Fruit fly (Drosophila melanogaster) whole organism, embryonic: ENCODE results near the gene CG14395.
A peak's percentile ranks its signal among the peaks of the same experiment; 100 is the strongest.

Source experiments
- Ada2b ChIP-seq: fragments of 200-800 bp; sonication (Bioruptor generic); IDR thresholded peaks from 2 replicates; pipeline ENCODE4 v1.3.6; 2022; ENCODE audit warnings: missing biosample characterization, missing genetic modification characterization
- Blimp-1 ChIP-seq: fragments of 200-800 bp; sonication (Bioruptor generic); optimal IDR thresholded peaks from 3 replicates; lab custom pipeline; 2018; ENCODE audit warnings: missing biosample characterization, missing genetic modification characterization, mild to moderate bottlenecking, moderate library complexity, missing genetic modification reagents
- CG10979 ChIP-seq: fragments of 200-800 bp; sonication (Bioruptor generic); optimal IDR thresholded peaks from 2 replicates; lab custom pipeline; 2018; ENCODE audit warnings: missing biosample characterization, mild to moderate bottlenecking, missing genetic modification characterization, moderate library complexity
- CG11085 ChIP-seq: fragments of 200-800 bp; sonication (Bioruptor generic); IDR thresholded peaks from 2 replicates; pipeline ENCODE4 v1.3.6; 2022; ENCODE audit warnings: missing biosample characterization, missing genetic modification characterization
- CG12071 ChIP-seq: fragments of 200-800 bp; sonication (Bioruptor generic); optimal IDR thresholded peaks from 3 replicates; lab custom pipeline; 2018; ENCODE audit warnings: missing biosample characterization, mild to moderate bottlenecking, missing genetic modification characterization
- CG12659 ChIP-seq: fragments of 200-800 bp; sonication (Bioruptor generic); optimal IDR thresholded peaks from 3 replicates; lab custom pipeline; 2017; ENCODE audit warnings: mild to moderate bottlenecking, missing biosample characterization, missing genetic modification reagents, missing genetic modification characterization
- CG15479 ChIP-seq: fragments of 200-800 bp; sonication (Bioruptor generic); optimal IDR thresholded peaks from 3 replicates; lab custom pipeline; 2019; ENCODE audit warnings: missing biosample characterization, mild to moderate bottlenecking, missing genetic modification characterization, moderate library complexity
- CG1602 ChIP-seq: fragments of 200-800 bp; sonication (Bioruptor generic); optimal IDR thresholded peaks from 3 replicates; lab custom pipeline; 2016; ENCODE audit warnings: missing biosample characterization, missing genetic modification characterization
- CG18262 ChIP-seq: fragments of 200-800 bp; optimal IDR thresholded peaks from 3 replicates; lab custom pipeline; 2019; ENCODE audit warnings: missing biosample characterization, mild to moderate bottlenecking, missing genetic modification characterization, moderate library complexity
- CG2199 ChIP-seq: fragments of 200-800 bp; sonication (Bioruptor generic); IDR thresholded peaks from 3 replicates; pipeline ENCODE4 v1.3.6; 2022; ENCODE audit warnings: missing biosample characterization, missing genetic modification characterization
- CG33213 ChIP-seq: fragments of 200-800 bp; sonication (Bioruptor generic); optimal IDR thresholded peaks from 3 replicates; lab custom pipeline; 2016; ENCODE audit warnings: missing biosample characterization, missing genetic modification characterization
- CG3407 ChIP-seq: fragments of 200-800 bp; sonication (Bioruptor generic); optimal IDR thresholded peaks from 2 replicates; lab custom pipeline; 2018; ENCODE audit warnings: missing biosample characterization, mild to moderate bottlenecking, missing genetic modification characterization
- CG3726 ChIP-seq: fragments of 200-800 bp; sonication (Bioruptor generic); IDR thresholded peaks from 3 replicates; pipeline ENCODE4, ENCODE4 v1.3.6; 2022; ENCODE audit warnings: missing biosample characterization, missing genetic modification characterization
- CG4360 ChIP-seq: fragments of 200-800 bp; sonication (Bioruptor generic); IDR thresholded peaks from 2 replicates; pipeline ENCODE4 v1.3.6; 2022; ENCODE audit warnings: missing biosample characterization, missing genetic modification characterization
- CG6813 ChIP-seq: fragments of 200-800 bp; sonication (Bioruptor generic); optimal IDR thresholded peaks from 2 replicates; lab custom pipeline; 2017; ENCODE audit warnings: missing biosample characterization, missing genetic modification characterization, mild to moderate bottlenecking, moderate library complexity, missing genetic modification reagents
- CG8281 ChIP-seq: fragments of 200-800 bp; sonication (Bioruptor generic); optimal IDR thresholded peaks from 2 replicates; lab custom pipeline; 2018; ENCODE audit warnings: missing biosample characterization, mild to moderate bottlenecking, missing genetic modification characterization, moderate library complexity
- Drgx ChIP-seq: fragments of 200-800 bp; sonication (Bioruptor generic); IDR thresholded peaks from 2 replicates; pipeline ENCODE4 v1.3.6; 2022; ENCODE audit warnings: missing biosample characterization, missing genetic modification characterization
- Ets65A ChIP-seq: fragments of 200-800 bp; sonication (Bioruptor generic); peaks from one replicate; lab custom pipeline; 2016; ENCODE audit warnings: missing biosample characterization, missing genetic modification characterization
- HLHmδ ChIP-seq: fragments of 200-800 bp; sonication (Bioruptor generic); optimal IDR thresholded peaks from 2 replicates; lab custom pipeline; 2018; ENCODE audit warnings: missing biosample characterization, mild to moderate bottlenecking, missing genetic modification characterization, moderate library complexity
- Hr39 ChIP-seq: fragments of >200 bp; optimal IDR thresholded peaks from 2 replicates; lab custom pipeline; 2017
- Hr78 ChIP-seq, 2 experiments: fragments of 200-800 bp in 1 of 2; fragments of >200 bp in 1 of 2; sonication (Bioruptor generic) in 1 of 2; optimal IDR thresholded peaks; 2 replicates each; lab custom pipeline; 2017 to 2019; ENCODE audit warnings: missing biosample characterization in 2 of 2, missing genetic modification characterization in 2 of 2, mild to moderate bottlenecking in 1 of 2, moderate library complexity in 1 of 2
- Nf-YA ChIP-seq: fragments of 200-800 bp; sonication (Bioruptor generic); IDR thresholded peaks from 2 replicates; pipeline ENCODE4 v1.3.6; 2022; ENCODE audit warnings: missing biosample characterization, missing genetic modification characterization
- Oaz ChIP-seq: fragments of 200-800 bp; sonication (Bioruptor generic); IDR thresholded peaks from 2 replicates; pipeline ENCODE4 v1.3.6; 2022; ENCODE audit warnings: missing biosample characterization, missing genetic modification characterization
- Scr ChIP-seq: fragments of 200-800 bp; sonication (Bioruptor generic); IDR thresholded peaks from 2 replicates; pipeline ENCODE4 v1.3.6; 2022; ENCODE audit warnings: missing biosample characterization, missing genetic modification characterization; ENCODE audit not compliant: partially characterized antibody
- Six4 ChIP-seq: fragments of 200-800 bp; sonication (Bioruptor generic); optimal IDR thresholded peaks from 2 replicates; lab custom pipeline; 2016; ENCODE audit warnings: missing biosample characterization, missing genetic modification characterization
- amos ChIP-seq: fragments of 200-800 bp; sonication (Bioruptor generic); IDR thresholded peaks from 2 replicates; pipeline ENCODE4 v1.3.6; 2022; ENCODE audit warnings: missing biosample characterization, missing genetic modification characterization; ENCODE audit not compliant: partially characterized antibody
- bowl ChIP-seq: fragments of 200-800 bp; sonication (Bioruptor generic); IDR thresholded peaks from 2 replicates; pipeline ENCODE4 v1.3.6; 2022; ENCODE audit warnings: missing biosample characterization, missing genetic modification characterization
- ci ChIP-seq: fragments of 200-800 bp; sonication (Bioruptor generic); IDR thresholded peaks from 3 replicates; pipeline ENCODE4 v1.3.6; 2022; ENCODE audit warnings: missing biosample characterization, missing genetic modification characterization
- da ChIP-seq: fragments of 200-800 bp; sonication (Bioruptor generic); optimal IDR thresholded peaks from 2 replicates; lab custom pipeline; 2016; ENCODE audit warnings: missing biosample characterization, missing genetic modification characterization
- dmrt99B ChIP-seq: fragments of 200-800 bp; sonication (Bioruptor generic); optimal IDR thresholded peaks from 2 replicates; lab custom pipeline; 2018; ENCODE audit warnings: missing biosample characterization, mild to moderate bottlenecking, missing genetic modification characterization, moderate library complexity
- fru ChIP-seq: fragments of >200 bp; optimal IDR thresholded peaks from 2 replicates; lab custom pipeline; 2017
- ken ChIP-seq: fragments of 200-800 bp; sonication (Bioruptor generic); IDR thresholded peaks from 3 replicates; pipeline ENCODE4 v1.3.6; 2022; ENCODE audit warnings: missing biosample characterization, missing genetic modification characterization
- lmd ChIP-seq: fragments of 200-800 bp; sonication (Bioruptor generic); IDR thresholded peaks from 2 replicates; pipeline ENCODE4 v1.3.6; 2022; ENCODE audit warnings: missing biosample characterization, missing genetic modification characterization
- nom ChIP-seq: fragments of 200-800 bp; sonication (Bioruptor generic); optimal IDR thresholded peaks from 2 replicates; lab custom pipeline; 2017; ENCODE audit warnings: missing biosample characterization, missing genetic modification characterization, mild to moderate bottlenecking, moderate library complexity, missing genetic modification reagents
- oc ChIP-seq: fragments of 200-800 bp; sonication (Bioruptor generic); optimal IDR thresholded peaks from 2 replicates; lab custom pipeline; 2018; ENCODE audit warnings: missing biosample characterization, mild to moderate bottlenecking, missing genetic modification characterization, moderate library complexity
- pfk ChIP-seq: fragments of 200-800 bp; sonication (Bioruptor generic); optimal IDR thresholded peaks from 2 replicates; lab custom pipeline; 2018; ENCODE audit warnings: missing biosample characterization, mild to moderate bottlenecking, missing genetic modification characterization, moderate library complexity
- pzg ChIP-seq: fragments of 200-800 bp; sonication (Bioruptor generic); optimal IDR thresholded peaks from 3 replicates; lab custom pipeline; 2018; ENCODE audit warnings: missing biosample characterization, mild to moderate bottlenecking, missing genetic modification characterization, moderate library complexity
- sim ChIP-seq: fragments of 200-800 bp; sonication (Bioruptor generic); IDR thresholded peaks from 2 replicates; pipeline ENCODE4 v1.3.6; 2022; ENCODE audit warnings: missing biosample characterization, missing genetic modification characterization
- sna ChIP-seq: fragments of 200-800 bp; sonication (Bioruptor generic); IDR thresholded peaks from 2 replicates; pipeline ENCODE4 v1.3.6; 2022; ENCODE audit warnings: missing biosample characterization, missing genetic modification characterization; ENCODE audit not compliant: partially characterized antibody
- so ChIP-seq: fragments of 200-800 bp; sonication (Bioruptor generic); IDR thresholded peaks from 3 replicates; pipeline ENCODE4 v1.3.6; 2022; ENCODE audit warnings: missing biosample characterization, missing genetic modification characterization
- sr ChIP-seq: fragments of 200-800 bp; sonication (Bioruptor generic); IDR thresholded peaks from 3 replicates; pipeline ENCODE4 v1.3.6; 2022; ENCODE audit warnings: missing biosample characterization, missing genetic modification characterization
- tgo ChIP-seq: fragments of 200-800 bp; sonication (Bioruptor generic); IDR thresholded peaks from 3 replicates; pipeline ENCODE4 v1.3.6; 2022; ENCODE audit warnings: missing biosample characterization, missing genetic modification characterization
- vvl ChIP-seq: fragments of 200-800 bp; sonication (Bioruptor generic); IDR thresholded peaks from 2 replicates; pipeline ENCODE4 v1.3.6; 2022; ENCODE audit warnings: missing biosample characterization, missing genetic modification characterization
- zfh1 ChIP-seq: fragments of 200-800 bp; sonication (Bioruptor generic); IDR thresholded peaks from 3 replicates; pipeline ENCODE4 v1.3.6; 2022; ENCODE audit warnings: missing biosample characterization, missing genetic modification characterization

The CG14395 gene

DNA sequence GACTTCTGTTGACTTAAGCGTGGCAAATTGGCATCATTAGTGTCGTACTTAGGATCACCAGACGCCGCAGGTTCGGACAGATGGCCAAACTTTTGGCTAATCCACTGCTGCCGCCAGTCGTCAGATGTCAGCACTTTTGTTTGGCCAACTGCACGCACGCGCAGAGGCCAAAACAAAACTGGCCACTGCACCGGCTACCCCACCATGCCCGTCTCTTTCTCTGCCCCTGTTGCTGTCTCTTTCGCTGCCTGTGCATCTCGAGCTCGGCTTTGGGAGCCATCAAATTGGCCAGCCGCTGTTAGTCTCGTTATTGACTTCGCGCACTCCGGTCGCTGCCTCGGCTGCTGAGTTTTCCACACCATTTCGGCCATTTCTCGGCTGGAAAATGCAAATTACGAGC is at the start of gene CG14395:
Gene CG14395 (plus strand): TSS at position 301 of the 400 bp plus-strand sequence.
- TF ChIP-seq Nf-YA (GFP tag; lab: Robert Waterston, UW) = no peak
- peak; percentile 25 for TF ChIP-seq oc
- 0 out of 3 replicates have a peak, but pooled peaks have one; percentile 18 for TF ChIP-seq ken (GFP tag; lab: Robert Waterston, UW)
- peak; percentile 50 for TF ChIP-seq Blimp-1 (GFP tag; lab: Kevin White, UChicago)
- TF ChIP-seq vvl (GFP tag; lab: Robert Waterston, UW) = 0 out of 2 replicates have a peak, but pooled peaks have one; percentile 27
- TF ChIP-seq Oaz (GFP tag; lab: Robert Waterston, UW) = no peak
- 0 out of 2 replicates have a peak, but pooled peaks have one; percentile 14 for TF ChIP-seq CG11085 (GFP tag; lab: Robert Waterston, UW)
- no peak for TF ChIP-seq Six4 (GFP tag; lab: Kevin White, UChicago)
- TF ChIP-seq CG3726 (GFP tag; lab: Robert Waterston, UW) = peak; percentile 18; the same call in 1 of the 3 replicates
- peak; percentile 15; the same call in 1 of the 2 replicates for TF ChIP-seq lmd
- TF ChIP-seq Drgx (GFP tag; lab: Robert Waterston, UW) = peak; percentile 29; the same call in 1 of the 2 replicates
- 0 out of 3 replicates have a peak, but pooled peaks have one; percentile 19 for TF ChIP-seq ci
- TF ChIP-seq, all 482 proteins: peak for 9

- TF ChIP-seq Ets65A (GFP tag; lab: Kevin White, UChicago) (peak; percentile 91), sim (GFP tag; lab: Robert Waterston, UW) (no peak)
Observed at dm6 chr3R:12615553-12615952, 47.1 kb upstream of the CG14395 start.

dm6 chr3R:12622778-12623177 is 39.9 kb upstream of the CG14395 start:
- TF ChIP-seq amos (GFP tag; lab: Robert Waterston, UW) (no peak), Hr39 (lab: Kevin White, UChicago) (peak; percentile 39), CG10979 (tag; lab: Kevin White, UChicago) (no peak), CG2199 (GFP tag; lab: Robert Waterston, UW) (no peak), da (GFP tag; lab: Kevin White, UChicago) (no peak), so (GFP tag; lab: Robert Waterston, UW) (0 out of 3 replicates have a peak, but pooled peaks have one; percentile 18), HLHmδ (no peak), CG3407 (GFP tag; lab: Kevin White, UChicago) (no peak), fru (lab: Kevin White, UChicago) (no peak)

dm6 chr3R:12624913-12625312 is 37.7 kb upstream of the CG14395 start:
- TF ChIP-seq CG4360 (GFP tag; lab: Robert Waterston, UW) (no peak), CG2199 (GFP tag; lab: Robert Waterston, UW) (no peak), pfk (no peak), bowl (0 out of 2 replicates have a peak, but pooled peaks have one; percentile 26), CG6813 (GFP tag; lab: Kevin White, UChicago) (no peak), Hr78 (GFP tag; optimal IDR thresholded peaks at IDR 0.05; lab: Kevin White, UChicago) (no peak), CG33213 (GFP tag; lab: Kevin White, UChicago) (no peak), Ets65A (GFP tag; lab: Kevin White, UChicago) (peak; percentile 93)

DNA sequence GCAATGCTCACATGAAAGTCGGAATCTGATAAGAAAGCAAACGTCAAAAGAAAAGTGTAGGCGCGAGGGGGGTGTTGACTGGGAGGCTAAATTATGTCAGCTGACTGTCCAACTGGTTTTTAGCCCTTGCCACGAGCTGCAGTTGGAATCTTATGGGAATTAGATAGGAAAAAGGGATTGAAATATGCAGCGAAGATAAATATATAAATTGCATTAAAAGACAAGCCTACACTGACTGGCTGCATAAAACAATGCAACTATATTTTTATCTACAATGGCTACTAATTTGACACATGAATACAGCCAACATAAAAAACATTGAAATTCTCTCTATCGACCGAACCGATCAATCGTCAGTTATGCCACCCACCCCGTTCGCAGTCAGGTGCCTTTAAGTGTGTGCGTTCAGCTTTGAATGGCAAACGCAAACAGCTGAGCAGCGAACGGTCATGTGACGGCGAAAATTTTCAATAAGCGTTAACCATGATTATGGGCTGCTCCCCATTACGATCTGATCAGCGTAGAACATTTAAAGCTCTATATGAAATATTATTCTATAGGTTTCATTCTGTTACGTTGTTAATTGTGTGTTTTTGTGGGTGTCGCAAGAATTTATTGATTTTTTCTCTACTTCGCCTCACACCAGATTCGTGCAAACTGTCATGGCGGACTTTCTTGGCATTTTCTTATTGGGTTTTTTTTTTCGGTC is 35.8 kb upstream of the CG14395 start:
- TF ChIP-seq tgo (GFP tag; lab: Robert Waterston, UW) (no peak), dmrt99B (tag; lab: Kevin White, UChicago) (no peak), CG12659 (no peak), sr (GFP tag; lab: Robert Waterston, UW) (no peak), pzg (GFP tag; lab: Kevin White, UChicago) (no peak), CG15479 (peak; percentile 53), zfh1 (GFP tag; lab: Robert Waterston, UW) (no peak), CG1602 (GFP tag; lab: Kevin White, UChicago) (no peak), Scr (no peak), CG8281 (tag; lab: Kevin White, UChicago) (no peak), CG18262 (no peak), Ada2b (GFP tag; lab: Robert Waterston, UW) (no peak), CG12071 (GFP tag; lab: Kevin White, UChicago) (no peak), sna (GFP tag; lab: Robert Waterston, UW) (no peak), nom (GFP tag; lab: Kevin White, UChicago) (no peak)
